Fruit fly (Drosophila melanogaster): ENCODE data around the gene CG43390.
"Not testable (repeated sequence)": the region's sequence is repeated elsewhere in the genome, so short reads cannot be mapped to it uniquely, and the experiment has no call there.

Gene CG43390

dm6 chr3L:11577395-11577794 lies 2.4 kb downstream of the CG43390 start, which contains the start of gene CG33271 (continued):
- TF ChIP-seq dm (GFP tag; optimal IDR thresholded peaks at IDR 0.05) (no peak), da (GFP tag; optimal IDR thresholded peaks at IDR 0.05) (no peak), CG6654 (GFP tag; optimal IDR thresholded peaks at IDR 0.05) (no peak), Meics (GFP tag; optimal IDR thresholded peaks at IDR 0.05) (peak; percentile 31), corto (GFP tag; optimal IDR thresholded peaks at IDR 0.05) (no peak), CG11247 (GFP tag; IDR thresholded peaks at IDR 0.05) (no peak), Vsx1 (GFP tag; optimal IDR thresholded peaks at IDR 0.05) (no peak), CG9609 (GFP tag; optimal IDR thresholded peaks at IDR 0.05) (no peak), HHEX (GFP tag; optimal IDR thresholded peaks at IDR 0.05) (no peak), caup (GFP tag; optimal IDR thresholded peaks at IDR 0.05; ENCODE audit: severe bottlenecking) (peak; percentile 16), vfl (GFP tag; optimal IDR thresholded peaks at IDR 0.05) (no peak), sens (GFP tag) (peak; percentile 12), Nf-YB (GFP tag; optimal IDR thresholded peaks at IDR 0.05) (no peak), CG4820 (GFP tag; optimal IDR thresholded peaks at IDR 0.05) (no peak), Hmr (GFP tag; optimal IDR thresholded peaks at IDR 0.05) (peak; percentile 41), fd3F (GFP tag; optimal IDR thresholded peaks at IDR 0.05) (peak; percentile 24), Lim3 (GFP tag; IDR thresholded peaks at IDR 0.05) (no peak), CG10321 (GFP tag; IDR thresholded peaks at IDR 0.05) (no peak), jigr1 (GFP tag; IDR thresholded peaks at IDR 0.05) (no peak), CG13624 (GFP tag; optimal IDR thresholded peaks at IDR 0.05) (no peak), CG3281 (GFP tag; optimal IDR thresholded peaks at IDR 0.05) (peak; percentile 31)

- TF ChIP-seq CG7928 (GFP tag; optimal IDR thresholded peaks at IDR 0.05); E2f1 (GFP tag; IDR thresholded peaks at IDR 0.05); CG13296 (GFP tag; optimal IDR thresholded peaks at IDR 0.05): not testable (repeated sequence)
Measured at dm6 chr3L:11576944-11577343, 2.8 kb downstream of the CG43390 start, which contains the start of gene CG33489. TSS of gene CG33489 (minus strand) at chr3L:11577044.

- TF ChIP-seq cas (GFP tag; IDR thresholded peaks at IDR 0.05): no peak
Measured at dm6 chr3L:11574563-11574962, 5.2 kb downstream of the CG43390 start, which contains the start of gene CG33490. TSS of gene CG33490 (minus strand) at chr3L:11574663.

dm6 chr3L:11563972-11564533 lies 15.7 kb downstream of the CG43390 start, which contains the start of the genes CG46412 and CG33267:
TSS of gene CG46412 (minus strand) at chr3L:11564072.
TSS of gene CG33267 (plus strand) at chr3L:11564483.
- TF ChIP-seq sens (GFP tag) (peak; percentile 30), CG11696 (GFP tag; IDR thresholded peaks at IDR 0.05) (no peak)

- TF ChIP-seq disco-r (GFP tag; optimal IDR thresholded peaks at IDR 0.05): peak; percentile 20
- TF ChIP-seq CG1233 (GFP tag; optimal IDR thresholded peaks at IDR 0.05): peak; percentile 80
- TF ChIP-seq CG12219 (GFP tag; optimal IDR thresholded peaks at IDR 0.05): peak; percentile 77
- TF ChIP-seq fd64A (GFP tag; optimal IDR thresholded peaks at IDR 0.05): peak; percentile 46
- peak; percentile 60 for TF ChIP-seq crc (GFP tag; optimal IDR thresholded peaks at IDR 0.05)
- TF ChIP-seq Neu2 (GFP tag; optimal IDR thresholded peaks at IDR 0.05; ENCODE audit: borderline replicate concordance): peak; percentile 60
- no peak; the same call in 1 of the 2 replicates for TF ChIP-seq CG42726 (GFP tag; IDR thresholded peaks at IDR 0.05; ENCODE audit: partially characterized antibody)
- TF ChIP-seq gcm2 (GFP tag; optimal IDR thresholded peaks at IDR 0.05): peak; percentile 41
- TF ChIP-seq onecut (GFP tag; IDR thresholded peaks at IDR 0.05): peak; percentile 65
- peak; percentile 85 for TF ChIP-seq gsb (GFP tag; IDR thresholded peaks at IDR 0.05)
- TF ChIP-seq ranshi (GFP tag; IDR thresholded peaks at IDR 0.05): peak; percentile 94
- peak; percentile 84 for TF ChIP-seq NC2β (GFP tag; optimal IDR thresholded peaks at IDR 0.05)
- TF ChIP-seq Asciz (GFP tag; optimal IDR thresholded peaks at IDR 0.05): peak; percentile 57
- peak; percentile 88 for TF ChIP-seq ci (GFP tag; IDR thresholded peaks at IDR 0.05)
- peak; percentile 88 for TF ChIP-seq CG4820 (GFP tag; optimal IDR thresholded peaks at IDR 0.05)
- TF ChIP-seq Lim3 (GFP tag; IDR thresholded peaks at IDR 0.05): 0 out of 2 replicates have a peak, but pooled peaks have one; percentile 19
- peak; percentile 51; the same call in 1 of the 3 replicates for TF ChIP-seq sr (GFP tag; IDR thresholded peaks at IDR 0.05)
- peak; percentile 86 for TF ChIP-seq B-H2 (GFP tag; optimal IDR thresholded peaks at IDR 0.05)
Measured at dm6 chr3L:11561946-11562760, 17.6 kb downstream of the CG43390 start, which contains the start of the genes CG7394 and Mob2. TSS of gene CG7394 (plus strand) at chr3L:11561996. TSS of gene Mob2 (minus strand) at chr3L:11562233.
